Worm (Caenorhabditis elegans) whole organism, L2 larva: ENCODE results near the gene col-14.

Source experiments
- C34F6.9 ChIP-seq: fragments of 150-350 bp; optimal IDR thresholded peaks from 2 replicates; lab custom pipeline; 2014; ENCODE audit warnings: missing biosample characterization, missing genetic modification characterization
- R02D3.7 ChIP-seq: fragments of 150-350 bp; optimal IDR thresholded peaks from 2 replicates; lab custom pipeline; 2014; ENCODE audit warnings: missing biosample characterization, missing genetic modification characterization
- Y55F3AM.14 ChIP-seq: fragments of 200-800 bp; sonication (Bioruptor generic); optimal IDR thresholded peaks from 2 replicates; lab custom pipeline; 2018; ENCODE audit warnings: mild to moderate bottlenecking, missing genetic modification characterization, missing compliant biosample characterization
- ZK546.5 ChIP-seq: sonication (generic microtip); optimal IDR thresholded peaks from 2 replicates; lab custom pipeline; 2017; ENCODE audit warnings: missing biosample characterization, missing genetic modification characterization
- alr-1 ChIP-seq: fragments of 150-350 bp; optimal IDR thresholded peaks from 2 replicates; lab custom pipeline; 2014; ENCODE audit warnings: missing biosample characterization, missing genetic modification characterization
- ama-1 ChIP-seq: fragments of 150-350 bp; optimal IDR thresholded peaks from 2 replicates; lab custom pipeline; 2018; ENCODE audit warnings: inconsistent platforms
- blmp-1 ChIP-seq: sonication (generic microtip); optimal IDR thresholded peaks from 2 replicates; lab custom pipeline; 2017; ENCODE audit warnings: missing genetic modification characterization, mild to moderate bottlenecking, missing compliant biosample characterization, antibody characterized with exemption, moderate library complexity; ENCODE audit not compliant: insufficient read depth
- ceh-16 ChIP-seq: fragments of 150-350 bp; optimal IDR thresholded peaks from 2 replicates; lab custom pipeline; 2014; ENCODE audit warnings: missing biosample characterization, missing genetic modification characterization
- ceh-82 ChIP-seq: fragments of 150-350 bp; optimal IDR thresholded peaks from 2 replicates; lab custom pipeline; 2014; ENCODE audit warnings: missing biosample characterization, missing genetic modification characterization
- crh-2 ChIP-seq: sonication (generic microtip); optimal IDR thresholded peaks from 2 replicates; lab custom pipeline; 2017; ENCODE audit warnings: missing biosample characterization, missing genetic modification characterization
- dmd-4 ChIP-seq: sonication (generic microtip); optimal IDR thresholded peaks from 2 replicates; lab custom pipeline; 2017; ENCODE audit warnings: missing biosample characterization, missing genetic modification characterization
- elt-3 ChIP-seq: sonication (generic microtip); optimal IDR thresholded peaks from 2 replicates; lab custom pipeline; 2017; ENCODE audit warnings: missing biosample characterization, missing genetic modification characterization
- fos-1 ChIP-seq: fragments of 150-350 bp; optimal IDR thresholded peaks from 2 replicates; lab custom pipeline; 2014; ENCODE audit warnings: missing biosample characterization, missing genetic modification characterization
- gmeb-1 ChIP-seq: fragments of 150-350 bp; optimal IDR thresholded peaks from 2 replicates; lab custom pipeline; 2014; ENCODE audit warnings: missing biosample characterization, missing genetic modification characterization
- lin-11 ChIP-seq: fragments of 150-350 bp; sonication (generic microtip); optimal IDR thresholded peaks from 2 replicates; lab custom pipeline; 2014; ENCODE audit warnings: missing biosample characterization, missing genetic modification characterization, inconsistent platforms, mixed read lengths
- lin-13 ChIP-seq: fragments of 150-350 bp; optimal IDR thresholded peaks from 2 replicates; lab custom pipeline; 2014; ENCODE audit warnings: missing biosample characterization, missing genetic modification reagents, missing genetic modification characterization
- lin-39 ChIP-seq: fragments of 150-350 bp; optimal IDR thresholded peaks from 2 replicates; lab custom pipeline; 2014; ENCODE audit warnings: missing biosample characterization, missing genetic modification reagents, missing genetic modification characterization
- lsy-2 ChIP-seq, 2 experiments: fragments of 150-350 bp in 1 of 2; sonication (generic microtip) in 1 of 2; optimal IDR thresholded peaks; 2 replicates each; lab custom pipeline; 2014 to 2017; ENCODE audit warnings: missing biosample characterization in 2 of 2, missing genetic modification characterization in 2 of 2
- mbf-1 ChIP-seq: sonication (generic microtip); optimal IDR thresholded peaks from 2 replicates; lab custom pipeline; 2017; ENCODE audit warnings: missing biosample characterization, missing genetic modification characterization
- mdl-1 ChIP-seq, 2 experiments: fragments of 150-350 bp in 1 of 2; sonication (generic microtip) in 1 of 2; optimal IDR thresholded peaks; 2 replicates each; lab custom pipeline; 2017; ENCODE audit warnings: missing biosample characterization in 2 of 2, missing genetic modification characterization in 2 of 2
- nhr-10 ChIP-seq: sonication (generic microtip); optimal IDR thresholded peaks from 2 replicates; lab custom pipeline; 2017; ENCODE audit warnings: missing biosample characterization, missing genetic modification characterization
- nhr-11 ChIP-seq: fragments of 150-350 bp; optimal IDR thresholded peaks from 2 replicates; lab custom pipeline; 2014; ENCODE audit warnings: missing biosample characterization, missing genetic modification characterization
- nhr-12 ChIP-seq: fragments of 150-350 bp; optimal IDR thresholded peaks from 2 replicates; lab custom pipeline; 2014; ENCODE audit warnings: missing biosample characterization, missing genetic modification characterization
- nhr-129 ChIP-seq: fragments of 150-350 bp; optimal IDR thresholded peaks from 2 replicates; lab custom pipeline; 2014; ENCODE audit warnings: missing biosample characterization, missing genetic modification characterization
- nhr-21 ChIP-seq: fragments of 150-350 bp; optimal IDR thresholded peaks from 2 replicates; lab custom pipeline; 2014; ENCODE audit warnings: missing biosample characterization, missing genetic modification characterization
- nhr-237 ChIP-seq: fragments of 150-350 bp; optimal IDR thresholded peaks from 2 replicates; lab custom pipeline; 2014; ENCODE audit warnings: missing biosample characterization, missing genetic modification characterization
- nhr-25 ChIP-seq: fragments of 150-350 bp; sonication (generic microtip); optimal IDR thresholded peaks from 3 replicates; lab custom pipeline; 2014; ENCODE audit warnings: missing biosample characterization, missing genetic modification characterization
- nhr-6 ChIP-seq: fragments of 150-350 bp; optimal IDR thresholded peaks from 2 replicates; lab custom pipeline; 2014; ENCODE audit warnings: missing biosample characterization, missing genetic modification characterization
- nhr-77 ChIP-seq: fragments of 150-350 bp; optimal IDR thresholded peaks from 2 replicates; lab custom pipeline; 2014; ENCODE audit warnings: missing biosample characterization, missing genetic modification characterization
- peb-1 ChIP-seq: fragments of 150-350 bp; optimal IDR thresholded peaks from 2 replicates; lab custom pipeline; 2014; ENCODE audit warnings: missing biosample characterization, missing genetic modification characterization
- skn-1 ChIP-seq: sonication (generic microtip); optimal IDR thresholded peaks from 2 replicates; lab custom pipeline; 2017; ENCODE audit warnings: missing biosample characterization, missing genetic modification characterization
- sma-3 ChIP-seq: sonication (generic microtip); optimal IDR thresholded peaks from 2 replicates; lab custom pipeline; 2016; ENCODE audit warnings: missing genetic modification reagents, missing genetic modification characterization, missing compliant biosample characterization
- sma-9 ChIP-seq, 2 experiments: fragments of 150-350 bp in 1 of 2; sonication (generic microtip) in 1 of 2; optimal IDR thresholded peaks; 2 replicates each; lab custom pipeline; 2014 to 2016; ENCODE audit warnings: missing genetic modification characterization in 2 of 2, mild to moderate bottlenecking in 1 of 2, missing biosample characterization in 1 of 2, missing compliant biosample characterization in 1 of 2, missing genetic modification reagents in 1 of 2, moderate library complexity in 1 of 2
- snpc-4 ChIP-seq: fragments of 150-350 bp; optimal IDR thresholded peaks from 2 replicates; lab custom pipeline; 2014; ENCODE audit warnings: missing biosample characterization, missing genetic modification characterization
- unc-39 ChIP-seq: fragments of 150-350 bp; optimal IDR thresholded peaks from 2 replicates; lab custom pipeline; 2014; ENCODE audit warnings: missing biosample characterization, missing genetic modification characterization
- unc-55 ChIP-seq: fragments of 150-350 bp; sonication (generic microtip); optimal IDR thresholded peaks from 3 replicates; lab custom pipeline; 2014; ENCODE audit warnings: missing biosample characterization, missing genetic modification reagents, missing genetic modification characterization
- zag-1 ChIP-seq: fragments of 150-350 bp; optimal IDR thresholded peaks from 2 replicates; lab custom pipeline; 2014; ENCODE audit warnings: missing biosample characterization, missing genetic modification characterization
- ztf-1 ChIP-seq: fragments of 200-800 bp; sonication (Bioruptor generic); conservative IDR thresholded peaks from 2 replicates; pipeline ENCODE4 v1.3.6; 2022; ENCODE audit warnings: missing genetic modification characterization, missing compliant biosample characterization
- ztf-11 ChIP-seq: sonication (generic microtip); optimal IDR thresholded peaks from 2 replicates; lab custom pipeline; 2017; ENCODE audit warnings: missing biosample characterization, missing genetic modification characterization
- ztf-4 ChIP-seq: fragments of 150-350 bp; optimal IDR thresholded peaks from 2 replicates; lab custom pipeline; 2014; ENCODE audit warnings: missing biosample characterization, missing genetic modification characterization

The col-14 gene

DNA sequence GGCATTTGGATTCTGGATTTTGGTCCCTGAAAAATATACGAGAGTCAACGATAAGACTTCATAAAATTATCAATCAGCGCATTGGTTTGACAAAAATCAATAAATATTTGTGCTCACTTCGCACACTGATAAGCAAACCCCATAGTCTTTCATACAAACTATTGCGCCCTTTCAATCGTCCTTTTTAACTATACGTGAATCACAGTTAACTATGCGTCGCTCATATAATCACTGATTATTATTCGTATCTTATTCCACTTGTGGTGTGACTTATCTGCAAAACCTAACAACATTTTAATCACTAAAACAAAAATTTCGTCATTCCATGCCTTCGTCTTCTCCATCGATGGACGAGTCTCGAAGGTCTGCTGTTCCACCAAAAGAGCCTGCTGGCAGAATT, 42.4 kb upstream of the col-14 start, which contains the start of gene nhr-8:
nhr-8 (plus strand) TSS at position 160 of the 400 bp plus-strand sequence.
- TF ChIP-seq ceh-16 (tag; lab: Kevin White, UChicago): no peak
- TF ChIP-seq lin-11 (tag; lab: Kevin White, UChicago): no peak
- no peak for TF ChIP-seq nhr-6
- no peak for TF ChIP-seq skn-1
- no peak for TF ChIP-seq blmp-1
- TF ChIP-seq lsy-2 (tag; optimal IDR thresholded peaks at IDR 0.05; lab: Kevin White, UChicago): no peak
- TF ChIP-seq zag-1 (tag; lab: Kevin White, UChicago): no peak
- no peak for TF ChIP-seq R02D3.7 (tag; lab: Kevin White, UChicago)
- TF ChIP-seq nhr-10 (tag; lab: Kevin White, UChicago): no peak
- peak; percentile 62 for TF ChIP-seq sma-9 (GFP tag; optimal IDR thresholded peaks at IDR 0.05; lab: Kevin White, UChicago)
- no peak for TF ChIP-seq sma-9 (tag; optimal IDR thresholded peaks at IDR 0.05; lab: Kevin White, UChicago)
- TF ChIP-seq peb-1 (tag; lab: Kevin White, UChicago): no peak
- TF ChIP-seq alr-1 (tag; lab: Kevin White, UChicago): no peak
- TF ChIP-seq nhr-77 (tag; lab: Kevin White, UChicago): no peak
- TF ChIP-seq mbf-1: no peak
- TF ChIP-seq ztf-4 (tag; lab: Kevin White, UChicago): no peak
- no peak for TF ChIP-seq lin-13 (GFP tag; lab: Kevin White, UChicago)
- no peak for TF ChIP-seq unc-55 (GFP tag; lab: Kevin White, UChicago)
- TF ChIP-seq lin-39 (tag; lab: Kevin White, UChicago): no peak
- TF ChIP-seq nhr-129 (tag; lab: Kevin White, UChicago): peak; percentile 12
- no peak for TF ChIP-seq elt-3 (tag; lab: Kevin White, UChicago)
- peak; percentile 49 for TF ChIP-seq crh-2
- no peak for TF ChIP-seq gmeb-1 (tag; lab: Kevin White, UChicago)
- TF ChIP-seq ztf-1: no peak
- no peak for TF ChIP-seq sma-3 (GFP tag; lab: Kevin White, UChicago)
- TF ChIP-seq ceh-82: no peak
- no peak for TF ChIP-seq nhr-25 (tag; lab: Kevin White, UChicago)
- no peak for TF ChIP-seq Y55F3AM.14 (GFP tag; lab: Kevin White, UChicago)
- TF ChIP-seq ztf-11: no peak
- TF ChIP-seq nhr-21 (tag; lab: Kevin White, UChicago): no peak
- no peak for TF ChIP-seq mdl-1 (tag; optimal IDR thresholded peaks at IDR 0.05; lab: Kevin White, UChicago)
- no peak for TF ChIP-seq nhr-12 (tag; lab: Kevin White, UChicago)
- peak; percentile 99 for TF ChIP-seq fos-1 (tag; lab: Kevin White, UChicago)
- TF ChIP-seq snpc-4 (tag; lab: Kevin White, UChicago): no peak
- TF ChIP-seq ZK546.5 (tag; lab: Kevin White, UChicago): no peak
- no peak for TF ChIP-seq ama-1 (lab: Kevin White, UChicago)

DNA sequence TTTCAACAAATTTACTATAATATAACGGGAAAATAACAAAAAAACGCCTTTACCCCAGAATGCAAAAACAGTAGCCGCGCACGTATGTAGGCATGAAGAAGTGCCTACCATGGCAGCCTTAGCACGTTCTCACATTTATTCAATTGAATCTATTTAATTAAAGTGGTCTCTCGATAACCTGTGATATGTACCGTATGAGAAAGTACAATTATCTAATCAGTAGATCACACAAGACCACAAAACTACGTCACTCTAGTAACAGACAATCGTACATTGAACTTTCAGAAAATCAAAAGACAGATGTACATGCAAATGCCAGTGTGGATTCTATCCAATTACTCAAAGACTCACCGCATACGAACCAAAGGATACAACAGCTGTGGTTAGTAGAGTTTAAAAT, 41.0 kb upstream of the col-14 start:
- TF ChIP-seq peb-1 (tag; lab: Kevin White, UChicago) (no peak), nhr-6 (no peak), lin-39 (tag; lab: Kevin White, UChicago) (no peak), ztf-1 (no peak), Y55F3AM.14 (GFP tag; lab: Kevin White, UChicago) (no peak), nhr-11 (tag; lab: Kevin White, UChicago) (no peak), nhr-12 (tag; lab: Kevin White, UChicago) (no peak), unc-39 (tag; lab: Kevin White, UChicago) (no peak), mdl-1 (tag; optimal IDR thresholded peaks at IDR 0.05; lab: Kevin White, UChicago) (no peak), ceh-16 (tag; lab: Kevin White, UChicago) (no peak), unc-55 (GFP tag; lab: Kevin White, UChicago) (no peak), ceh-82 (no peak), blmp-1 (no peak), nhr-237 (no peak)

DNA sequence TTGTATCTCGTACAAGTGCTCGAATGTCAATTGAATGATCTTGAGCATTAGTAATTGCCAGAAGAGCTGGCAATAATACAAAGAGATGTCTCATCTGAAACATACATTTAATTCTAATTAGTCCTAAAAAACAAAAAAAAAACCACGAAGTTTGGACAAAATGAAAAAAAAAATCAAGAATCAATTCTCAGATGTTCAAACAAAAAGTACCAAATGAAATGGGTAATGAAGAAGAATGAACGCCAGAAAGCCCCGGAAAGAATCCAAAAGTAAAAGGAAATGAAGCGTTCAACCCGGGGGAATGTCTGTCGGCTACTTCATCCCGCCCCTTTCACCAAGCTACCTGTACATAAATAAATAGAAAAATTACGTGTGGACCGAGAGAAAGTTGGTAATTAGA, 35.3 kb upstream of the col-14 start, which contains the start of gene F33D4.6:
F33D4.6 (minus strand) TSS at position 101 of the 400 bp plus-strand sequence.
- TF ChIP-seq fos-1 (tag; lab: Kevin White, UChicago) (no peak), zag-1 (tag; lab: Kevin White, UChicago) (no peak), ztf-11 (no peak), nhr-129 (tag; lab: Kevin White, UChicago) (no peak), ztf-1 (no peak), nhr-25 (tag; lab: Kevin White, UChicago) (no peak), Y55F3AM.14 (GFP tag; lab: Kevin White, UChicago) (no peak), dmd-4 (tag; lab: Kevin White, UChicago) (no peak), nhr-12 (tag; lab: Kevin White, UChicago) (no peak), lin-39 (tag; lab: Kevin White, UChicago) (no peak), crh-2 (no peak), sma-3 (GFP tag; lab: Kevin White, UChicago) (no peak), C34F6.9 (tag; lab: Kevin White, UChicago) (no peak), nhr-21 (tag; lab: Kevin White, UChicago) (no peak), snpc-4 (tag; lab: Kevin White, UChicago) (no peak), nhr-10 (tag; lab: Kevin White, UChicago) (no peak), sma-9 (GFP tag; optimal IDR thresholded peaks at IDR 0.05; lab: Kevin White, UChicago) (no peak), sma-9 (tag; optimal IDR thresholded peaks at IDR 0.05; lab: Kevin White, UChicago) (no peak), mbf-1 (no peak), elt-3 (tag; lab: Kevin White, UChicago) (no peak), nhr-11 (tag; lab: Kevin White, UChicago) (no peak)
- TF ChIP-seq, all 48 proteins: peak for 0
